Worm (Caenorhabditis elegans) whole organism, young adult: Measurements from ENCODE around the gene T24G10.2.
A peak's percentile ranks its signal among the peaks of the same experiment; 100 is the strongest.

Source experiments
- B0035.1 ChIP-seq: sonication (generic microtip); optimal IDR thresholded peaks from 2 replicates; lab custom pipeline; 2016; ENCODE audit warnings: missing genetic modification characterization, mild to moderate bottlenecking, missing compliant biosample characterization, missing genotype, missing genetic modification reagents
- F37B4.10 ChIP-seq: fragments of 200-800 bp; sonication (Bioruptor generic); IDR thresholded peaks from 2 replicates; pipeline ENCODE4 v1.3.6; 2022; ENCODE audit warnings: missing genetic modification characterization, missing compliant biosample characterization
- F39B2.1 ChIP-seq: fragments of 200-800 bp; sonication (Bioruptor generic); IDR thresholded peaks from 2 replicates; pipeline ENCODE4 v1.3.6; 2022; ENCODE audit warnings: missing genetic modification reagents, missing genetic modification characterization, missing compliant biosample characterization
- F52B5.7 ChIP-seq: sonication (generic microtip); optimal IDR thresholded peaks from 2 replicates; lab custom pipeline; 2016; ENCODE audit warnings: mild to moderate bottlenecking, missing genetic modification characterization, missing compliant biosample characterization
- F57C9.4 ChIP-seq: sonication (generic microtip); optimal IDR thresholded peaks from 2 replicates; lab custom pipeline; 2017; ENCODE audit warnings: mild to moderate bottlenecking, missing genetic modification characterization, missing compliant biosample characterization
- K11D2.4 ChIP-seq: fragments of 200-800 bp; sonication (Bioruptor generic); IDR thresholded peaks from 2 replicates; pipeline ENCODE4 v1.3.6; 2022; ENCODE audit warnings: missing genetic modification reagents, missing genetic modification characterization, missing compliant biosample characterization
- T26A5.8 ChIP-seq: sonication (generic microtip); optimal IDR thresholded peaks from 2 replicates; lab custom pipeline; 2016; ENCODE audit warnings: missing genetic modification characterization, missing compliant biosample characterization
- Y53F4B.3 ChIP-seq: fragments of 200-800 bp; sonication (Bioruptor generic); IDR thresholded peaks from 2 replicates; pipeline ENCODE4 v1.3.6; 2022; ENCODE audit warnings: missing genetic modification reagents, missing genetic modification characterization, missing compliant biosample characterization
- Y56A3A.18 ChIP-seq: fragments of 200-800 bp; sonication (Bioruptor generic); IDR thresholded peaks from 2 replicates; pipeline ENCODE4 v1.3.6; 2022; ENCODE audit warnings: missing genetic modification reagents, missing genetic modification characterization, missing compliant biosample characterization
- Y67H2A.10 ChIP-seq: fragments of 200-800 bp; sonication (Bioruptor generic); conservative IDR thresholded peaks from 2 replicates; pipeline ENCODE4 v1.3.6; 2022; ENCODE audit warnings: missing genetic modification reagents, missing genetic modification characterization, missing compliant biosample characterization
- Y95B8A.8 ChIP-seq: fragments of 200-800 bp; sonication (Bioruptor generic); IDR thresholded peaks from 2 replicates; pipeline ENCODE4 v1.3.6; 2022; ENCODE audit warnings: missing genetic modification reagents, missing genetic modification characterization, missing compliant biosample characterization
- ZK185.1 ChIP-seq: sonication (generic microtip); optimal IDR thresholded peaks from 2 replicates; lab custom pipeline; 2016; ENCODE audit warnings: mild to moderate bottlenecking, missing genetic modification characterization, missing compliant biosample characterization; ENCODE audit not compliant: poor library complexity, severe bottlenecking
- akir-1 ChIP-seq: fragments of 200-800 bp; sonication (Bioruptor generic); optimal IDR thresholded peaks from 2 replicates; lab custom pipeline; 2018; ENCODE audit warnings: mild to moderate bottlenecking, missing genetic modification characterization, moderate library complexity, missing compliant biosample characterization
- ama-1 ChIP-seq, 3 experiments: fragments of 150-350 bp in 1 of 3; sonication (generic microtip) in 2 of 3; optimal IDR thresholded peaks; 2 replicates each; lab custom pipeline; 2014 to 2018; ENCODE audit warnings: missing biosample characterization in 2 of 3, missing genetic modification characterization in 2 of 3, missing genetic modification reagents in 2 of 3
- atf-7 ChIP-seq: sonication (generic microtip); optimal IDR thresholded peaks from 2 replicates; lab custom pipeline; 2017; ENCODE audit warnings: mild to moderate bottlenecking, missing genetic modification characterization, missing compliant biosample characterization
- athp-1 ChIP-seq: sonication (generic microtip); optimal IDR thresholded peaks from 2 replicates; lab custom pipeline; 2017; ENCODE audit warnings: mild to moderate bottlenecking, missing genetic modification characterization, missing compliant biosample characterization
- attf-3 ChIP-seq: fragments of 200-800 bp; sonication (Bioruptor generic); conservative IDR thresholded peaks from 2 replicates; pipeline ENCODE4 v1.3.6; 2022; ENCODE audit warnings: missing genetic modification reagents, missing genetic modification characterization, missing compliant biosample characterization
- attf-5 ChIP-seq: fragments of 200-800 bp; sonication (Bioruptor generic); optimal IDR thresholded peaks from 2 replicates; lab custom pipeline; 2018; ENCODE audit warnings: mild to moderate bottlenecking, missing genetic modification characterization, missing compliant biosample characterization
- cebp-1 ChIP-seq, 2 experiments: fragments of 200-800 bp in 1 of 2; sonication (Bioruptor generic) in 1 of 2; sonication (generic microtip) in 1 of 2; IDR thresholded peaks in 1 of 2; optimal IDR thresholded peaks in 1 of 2; 2 replicates each; pipeline versions ENCODE4 v1.3.6 to Lab custom; 2017 to 2022; ENCODE audit warnings: missing compliant biosample characterization in 2 of 2, missing genetic modification characterization in 2 of 2, mild to moderate bottlenecking in 1 of 2, missing genetic modification reagents in 1 of 2, moderate library complexity in 1 of 2
- ceh-100 ChIP-seq: fragments of 200-800 bp; sonication (Bioruptor generic); IDR thresholded peaks from 2 replicates; pipeline ENCODE4 v1.3.6; 2022; ENCODE audit warnings: missing genetic modification reagents, missing genetic modification characterization, missing compliant biosample characterization
- ceh-58 ChIP-seq: fragments of 200-800 bp; sonication (Bioruptor generic); IDR thresholded peaks from 2 replicates; pipeline ENCODE4 v1.3.6; 2022; ENCODE audit warnings: missing genetic modification characterization, missing compliant biosample characterization
- chd-7 ChIP-seq: sonication (generic microtip); optimal IDR thresholded peaks from 2 replicates; lab custom pipeline; 2016; ENCODE audit warnings: mild to moderate bottlenecking, missing genetic modification characterization, moderate library complexity, missing compliant biosample characterization
- die-1 ChIP-seq: sonication (generic microtip); optimal IDR thresholded peaks from 2 replicates; lab custom pipeline; 2016; ENCODE audit warnings: missing genotype, mild to moderate bottlenecking, missing genetic modification characterization, missing compliant biosample characterization
- dpl-1 ChIP-seq: fragments of 150-350 bp; optimal IDR thresholded peaks from 2 replicates; lab custom pipeline; 2014; ENCODE audit warnings: missing biosample characterization, missing genetic modification reagents, missing genetic modification characterization
- egl-18 ChIP-seq: fragments of 200-800 bp; sonication (Bioruptor generic); IDR thresholded peaks from 2 replicates; pipeline ENCODE4 v1.3.6; 2022; ENCODE audit warnings: missing genetic modification reagents, missing genetic modification characterization, missing compliant biosample characterization
- egl-44 ChIP-seq: fragments of 200-800 bp; sonication (Bioruptor generic); IDR thresholded peaks from 2 replicates; pipeline ENCODE4 v1.3.6; 2022; ENCODE audit warnings: missing genetic modification reagents, missing genetic modification characterization, missing compliant biosample characterization
- ets-4 ChIP-seq: fragments of 200-800 bp; sonication (Bioruptor generic); optimal IDR thresholded peaks from 2 replicates; lab custom pipeline; 2018; ENCODE audit warnings: mild to moderate bottlenecking, missing genetic modification characterization, missing compliant biosample characterization
- him-1 ChIP-seq: sonication (generic microtip); optimal IDR thresholded peaks from 2 replicates; lab custom pipeline; 2016; ENCODE audit warnings: missing genotype, missing genetic modification reagents, missing genetic modification characterization, missing compliant biosample characterization
- hlh-12 ChIP-seq: sonication (generic microtip); optimal IDR thresholded peaks from 2 replicates; lab custom pipeline; 2016; ENCODE audit warnings: missing genetic modification characterization, missing compliant biosample characterization
- hlh-26 ChIP-seq: fragments of 200-800 bp; sonication (Bioruptor generic); conservative IDR thresholded peaks from 2 replicates; pipeline ENCODE4 v1.3.6; 2022; ENCODE audit warnings: missing genetic modification reagents, missing genetic modification characterization, missing compliant biosample characterization
- hmg-20 ChIP-seq: fragments of 200-800 bp; sonication (Bioruptor generic); IDR thresholded peaks from 2 replicates; pipeline ENCODE4 v1.3.6; 2022; ENCODE audit warnings: missing genetic modification reagents, missing genetic modification characterization, missing compliant biosample characterization
- hrde-1 ChIP-seq: sonication (generic microtip); optimal IDR thresholded peaks from 2 replicates; lab custom pipeline; 2016; ENCODE audit warnings: missing genetic modification characterization, mild to moderate bottlenecking, missing compliant biosample characterization, moderate library complexity, missing genotype, missing genetic modification reagents, borderline replicate concordance
- let-526 ChIP-seq: fragments of 200-800 bp; sonication (Bioruptor generic); IDR thresholded peaks from 2 replicates; pipeline ENCODE4 v1.3.6; 2022; ENCODE audit warnings: missing genetic modification reagents, missing genetic modification characterization, missing compliant biosample characterization
- lin-40 ChIP-seq: sonication (generic microtip); optimal IDR thresholded peaks from 2 replicates; lab custom pipeline; 2016; ENCODE audit warnings: missing genetic modification characterization, mild to moderate bottlenecking, missing compliant biosample characterization, missing genotype, missing genetic modification reagents
- madf-8 ChIP-seq: fragments of 200-800 bp; sonication (Bioruptor generic); conservative IDR thresholded peaks from 2 replicates; pipeline ENCODE4 v1.3.6; 2022; ENCODE audit warnings: missing genetic modification reagents, missing genetic modification characterization, missing compliant biosample characterization
- mxl-1 ChIP-seq: sonication (generic microtip); optimal IDR thresholded peaks from 2 replicates; lab custom pipeline; 2016; ENCODE audit warnings: missing genetic modification characterization, missing compliant biosample characterization
- nfya-1 ChIP-seq: sonication (generic microtip); optimal IDR thresholded peaks from 2 replicates; lab custom pipeline; 2017; ENCODE audit warnings: antibody characterized with exemption, missing compliant biosample characterization, missing genetic modification characterization, borderline replicate concordance; ENCODE audit not compliant: insufficient read depth
- nfyb-1 ChIP-seq: fragments of 200-800 bp; sonication (Bioruptor generic); IDR thresholded peaks from 2 replicates; pipeline ENCODE4 v1.3.6; 2022; ENCODE audit warnings: missing genetic modification reagents, missing genetic modification characterization, missing compliant biosample characterization
- nhr-27 ChIP-seq: fragments of 200-800 bp; sonication (Bioruptor generic); optimal IDR thresholded peaks from 2 replicates; lab custom pipeline; 2018; ENCODE audit warnings: mild to moderate bottlenecking, missing genetic modification characterization, moderate library complexity, missing compliant biosample characterization
- nhr-80 ChIP-seq: sonication (generic microtip); optimal IDR thresholded peaks from 2 replicates; lab custom pipeline; 2016; ENCODE audit warnings: missing genetic modification characterization, missing compliant biosample characterization
- pha-4 ChIP-seq: fragments of 150-350 bp; sonication (generic microtip); optimal IDR thresholded peaks from 2 replicates; lab custom pipeline; 2014; ENCODE audit warnings: missing biosample characterization, missing genetic modification reagents, missing genetic modification characterization
- rec-8 ChIP-seq, 2 experiments: sonication (generic microtip); optimal IDR thresholded peaks; 2 replicates each; lab custom pipeline; 2016; ENCODE audit warnings: mild to moderate bottlenecking in 2 of 2, missing genetic modification characterization in 2 of 2, missing genetic modification reagents in 2 of 2, missing genotype in 2 of 2, missing biosample characterization in 1 of 2, missing compliant biosample characterization in 1 of 2, moderate library complexity in 1 of 2
- snpc-1.3 ChIP-seq: sonication (generic microtip); optimal IDR thresholded peaks from 2 replicates; lab custom pipeline; 2017; ENCODE audit warnings: missing genetic modification characterization, mild to moderate bottlenecking, missing compliant biosample characterization, antibody characterized with exemption, moderate library complexity, missing genotype, missing genetic modification reagents; ENCODE audit not compliant: insufficient read depth
- somi-1 ChIP-seq: fragments of 200-800 bp; sonication (Bioruptor generic); optimal IDR thresholded peaks from 2 replicates; lab custom pipeline; 2018; ENCODE audit warnings: mild to moderate bottlenecking, missing genetic modification characterization, missing compliant biosample characterization
- tlf-1 ChIP-seq: fragments of 200-800 bp; sonication (Bioruptor generic); optimal IDR thresholded peaks from 2 replicates; lab custom pipeline; 2018; ENCODE audit warnings: mild to moderate bottlenecking, missing genetic modification characterization, missing compliant biosample characterization
- xnd-1 ChIP-seq: sonication (generic microtip); optimal IDR thresholded peaks from 2 replicates; lab custom pipeline; 2016; ENCODE audit warnings: missing genotype, missing genetic modification reagents, missing genetic modification characterization, missing compliant biosample characterization
- ztf-22 ChIP-seq: fragments of 200-800 bp; sonication (Bioruptor generic); optimal IDR thresholded peaks from 2 replicates; lab custom pipeline; 2018; ENCODE audit warnings: mild to moderate bottlenecking, missing genetic modification characterization, moderate library complexity, missing compliant biosample characterization
- ztf-6 ChIP-seq: fragments of 200-800 bp; sonication (Bioruptor generic); IDR thresholded peaks from 2 replicates; pipeline ENCODE4 v1.3.6; 2022; ENCODE audit warnings: missing genetic modification reagents, missing genetic modification characterization, missing compliant biosample characterization

T24G10.2 gene

DNA sequence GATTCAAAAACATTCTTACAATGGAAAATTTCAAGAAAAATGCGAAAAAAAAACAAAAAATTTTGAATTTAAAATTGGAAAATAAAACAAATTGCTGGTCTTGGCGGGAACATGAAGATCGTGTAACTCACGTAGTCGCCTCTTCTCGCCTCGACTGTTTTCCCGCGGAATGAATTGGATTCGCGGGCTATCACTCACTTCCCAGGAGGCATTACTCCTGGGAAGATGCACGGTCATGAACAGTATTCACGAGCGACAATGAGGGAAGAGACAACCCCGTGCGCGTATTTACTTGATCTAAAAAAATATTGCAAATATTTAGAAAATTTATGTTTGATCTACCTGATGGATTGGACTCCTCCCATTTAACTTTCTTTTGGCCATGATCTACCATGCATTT is 36.2 kb downstream of the T24G10.2 start (continued):
- TF ChIP-seq K11D2.4 (GFP tag; lab: Robert Waterston, UW) (no peak), B0035.1 (tag; lab: Kevin White, UChicago) (no peak), nhr-80 (tag; lab: Kevin White, UChicago) (no peak), ztf-6 (GFP tag; lab: Robert Waterston, UW) (no peak), Y53F4B.3 (GFP tag; lab: Robert Waterston, UW) (no peak), dpl-1 (GFP tag; lab: Kevin White, UChicago) (peak; percentile 19), Y56A3A.18 (GFP tag; lab: Robert Waterston, UW) (no peak), snpc-1.3 (tag; lab: Kevin White, UChicago) (no peak), nfya-1 (tag; lab: Kevin White, UChicago) (no peak), Y67H2A.10 (GFP tag; lab: Robert Waterston, UW) (no peak), F37B4.10 (GFP tag; lab: Robert Waterston, UW) (no peak), attf-5 (no peak), somi-1 (GFP tag; lab: Kevin White, UChicago) (no peak), ets-4 (no peak), athp-1 (tag; lab: Kevin White, UChicago) (no peak), hlh-26 (GFP tag; lab: Robert Waterston, UW) (no peak), hrde-1 (no peak), lin-40 (tag; lab: Kevin White, UChicago) (no peak), ZK185.1 (tag; lab: Kevin White, UChicago) (no peak), let-526 (GFP tag; lab: Robert Waterston, UW) (no peak), pha-4 (tag; lab: Kevin White, UChicago) (no peak), mxl-1 (tag; lab: Kevin White, UChicago) (no peak), tlf-1 (GFP tag; lab: Kevin White, UChicago) (no peak), die-1 (tag; lab: Kevin White, UChicago) (peak; percentile 7), Y95B8A.8 (GFP tag; lab: Robert Waterston, UW) (no peak), hlh-12 (no peak), ceh-100 (GFP tag; lab: Robert Waterston, UW) (no peak), ama-1 (optimal IDR thresholded peaks at IDR 0.05; lab: Kevin White, UChicago) (no peak), ama-1 (GFP tag; optimal IDR thresholded peaks at IDR 0.05; lab: Kevin White, UChicago) (no peak), xnd-1 (tag; lab: Kevin White, UChicago) (peak; percentile 67), egl-18 (GFP tag; lab: Robert Waterston, UW) (no peak), rec-8 (tag; optimal IDR thresholded peaks at IDR 0.05; lab: Kevin White, UChicago) (no peak), atf-7 (tag; lab: Kevin White, UChicago) (no peak), hmg-20 (GFP tag; lab: Robert Waterston, UW) (no peak), T26A5.8 (tag; lab: Kevin White, UChicago) (no peak), attf-3 (GFP tag; lab: Robert Waterston, UW) (no peak), madf-8 (peak; percentile 86), egl-44 (GFP tag; lab: Robert Waterston, UW) (no peak), ceh-58 (GFP tag; lab: Robert Waterston, UW) (no peak), cebp-1 (GFP tag; IDR thresholded peaks at IDR 0.05; lab: Robert Waterston, UW) (no peak), cebp-1 (tag; optimal IDR thresholded peaks at IDR 0.05; lab: Kevin White, UChicago) (no peak), F57C9.4 (tag; lab: Kevin White, UChicago) (no peak), him-1 (tag; lab: Kevin White, UChicago) (no peak), F52B5.7 (no peak), nfyb-1 (GFP tag; lab: Robert Waterston, UW) (no peak), chd-7 (tag; lab: Kevin White, UChicago) (no peak), F39B2.1 (GFP tag; lab: Robert Waterston, UW) (no peak), ztf-22 (GFP tag; lab: Kevin White, UChicago) (no peak), nhr-27 (tag; lab: Kevin White, UChicago) (no peak), akir-1 (GFP tag; lab: Kevin White, UChicago) (no peak)
